Worm (Caenorhabditis elegans): ENCODE measurements around the gene K02E10.6.

The K02E10.6 gene

ce11 chrX:2446185-2446584 lies 36.4 kb downstream of the K02E10.6 start:
- TF ChIP-seq lin-39 (tag; optimal IDR thresholded peaks at IDR 0.05) (no peak), isw-1 (GFP tag; IDR thresholded peaks at IDR 0.05) (no peak), efl-1 (optimal IDR thresholded peaks at IDR 0.05) (no peak), efl-1 (GFP tag; optimal IDR thresholded peaks at IDR 0.05 in 1 of 2) (peak in 1 of 2 experiments; percentile 12)

ce11 chrX:2443304-2443703 lies 39.3 kb downstream of the K02E10.6 start, which contains the start of gene T07D1.3:
T07D1.3 (minus strand) TSS chrX:2443404.
- no peak for TF ChIP-seq aly-2 (tag; optimal IDR thresholded peaks at IDR 0.05)
- no peak for TF ChIP-seq nhr-85 (tag)

ce11 chrX:2441163-2441562 lies 41.4 kb downstream of the K02E10.6 start:
- TF ChIP-seq unc-86 (tag; optimal IDR thresholded peaks at IDR 0.05) (peak; percentile 53), mep-1 (tag; optimal IDR thresholded peaks at IDR 0.05) (no peak)

ce11 chrX:2439728-2440127 lies 42.8 kb downstream of the K02E10.6 start:
- TF ChIP-seq skn-1 (tag; optimal IDR thresholded peaks at IDR 0.05) (peak; percentile 63), lir-3 (tag; optimal IDR thresholded peaks at IDR 0.05; ENCODE audit: poor library complexity) (no peak), snu-23 (GFP tag; optimal IDR thresholded peaks at IDR 0.05) (no peak), efl-1 (optimal IDR thresholded peaks at IDR 0.05) (no peak), efl-1 (GFP tag; optimal IDR thresholded peaks at IDR 0.05 in 1 of 2) (peak in 1 of 2 experiments; percentile 73), grh-1 (GFP tag; IDR thresholded peaks at IDR 0.05) (no peak)

ce11 chrX:2439309-2439708 lies 43.3 kb downstream of the K02E10.6 start:
- TF ChIP-seq fkh-10 (GFP tag; optimal IDR thresholded peaks at IDR 0.05) (no peak), isw-1 (GFP tag; IDR thresholded peaks at IDR 0.05) (no peak), nhr-20 (tag; optimal IDR thresholded peaks at IDR 0.05) (peak; percentile 1), nhr-77 (tag; optimal IDR thresholded peaks at IDR 0.05) (no peak), lin-39 (tag; optimal IDR thresholded peaks at IDR 0.05) (no peak), pag-3 (tag; optimal IDR thresholded peaks at IDR 0.05; ENCODE audit: borderline replicate concordance, insufficient read depth) (no peak), skn-1 (tag; optimal IDR thresholded peaks at IDR 0.05) (peak; percentile 40), efl-1 (optimal IDR thresholded peaks at IDR 0.05) (no peak), efl-1 (GFP tag; optimal IDR thresholded peaks at IDR 0.05 in 1 of 2) (peak in 1 of 2 experiments; percentile 58), lin-14 (GFP tag; optimal IDR thresholded peaks at IDR 0.05) (peak; percentile 19), jun-1 (tag; optimal IDR thresholded peaks at IDR 0.05) (no peak), blmp-1 (tag; optimal IDR thresholded peaks at IDR 0.05) (peak; percentile 75), egl-13 (tag; optimal IDR thresholded peaks at IDR 0.05) (no peak)

- TF ChIP-seq dsc-1 (tag; optimal IDR thresholded peaks at IDR 0.05): peak; percentile 59
- no peak for TF ChIP-seq fos-1 (tag; optimal IDR thresholded peaks at IDR 0.05)
These were observed 43.7 kb downstream of the K02E10.6 start, which contains the start of gene gid-2 for ce11 chrX:2438857-2439256. gid-2 (minus strand) TSS chrX:2438957.

ce11 chrX:2435353-2435752 lies 47.2 kb downstream of the K02E10.6 start:
- TF ChIP-seq blmp-1 (tag; optimal IDR thresholded peaks at IDR 0.05) (peak; percentile 75), lin-35 (GFP tag; optimal IDR thresholded peaks at IDR 0.05) (no peak)

- TF ChIP-seq lin-39 (tag; optimal IDR thresholded peaks at IDR 0.05) (no peak), egl-13 (tag; optimal IDR thresholded peaks at IDR 0.05) (no peak), ztf-11 (tag; optimal IDR thresholded peaks at IDR 0.05) (no peak), egl-27 (tag; optimal IDR thresholded peaks at IDR 0.05) (no peak), lin-14 (GFP tag; optimal IDR thresholded peaks at IDR 0.05) (no peak), grh-1 (GFP tag; IDR thresholded peaks at IDR 0.05) (no peak), rnt-1 (tag; optimal IDR thresholded peaks at IDR 0.05) (no peak)
These were observed 48.8 kb downstream of the K02E10.6 start for ce11 chrX:2433805-2434204.

All from whole organism, L1 larva.